Worm (Caenorhabditis elegans) whole organism, young adult: Measurements from ENCODE around the gene gex-5.

Source experiments
- nhr-90 ChIP-seq: sonication (generic microtip); optimal IDR thresholded peaks from 2 replicates; lab custom pipeline; 2016; ENCODE audit warnings: missing genotype, mild to moderate bottlenecking, missing genetic modification characterization, missing compliant biosample characterization
- snpc-3.4 ChIP-seq: sonication (generic microtip); optimal IDR thresholded peaks from 2 replicates; lab custom pipeline; 2017; ENCODE audit warnings: missing genetic modification characterization, mild to moderate bottlenecking, missing compliant biosample characterization, antibody characterized with exemption, moderate library complexity, missing genotype, missing genetic modification reagents
- snpc-4 ChIP-seq, 5 experiments: fragments of 150-350 bp in 1 of 5; sonication (generic microtip) in 4 of 5; optimal IDR thresholded peaks; 2 replicates each; lab custom pipeline; 2014 to 2018; ENCODE audit warnings: missing genetic modification characterization in 5 of 5, missing biosample characterization in 3 of 5, antibody characterized with exemption in 2 of 5, mild to moderate bottlenecking in 2 of 5, missing compliant biosample characterization in 2 of 5, missing genotype in 2 of 5, moderate library complexity in 2 of 5, missing genetic modification reagents in 1 of 5

ce11 chrIII:4745934-4746333, 35.9 kb downstream of the gex-5 start, which contains the start of gene F17C8.6:
- no peak for TF ChIP-seq snpc-4 (GFP tag; optimal IDR thresholded peaks at IDR 0.05; lab: Kevin White, UChicago)
- TF ChIP-seq snpc-4 (tag; optimal IDR thresholded peaks at IDR 0.05; lab: Kevin White, UChicago): no peak
- no peak for TF ChIP-seq snpc-3.4 (tag; lab: Kevin White, UChicago)
- no peak for TF ChIP-seq nhr-90 (tag; lab: Kevin White, UChicago)
